Worm (Caenorhabditis elegans) whole organism, early embryonic: ENCODE data around the gene enol-1.

ENCODE experiments used
- B0310.2 ChIP-seq: sonication (generic microtip); optimal IDR thresholded peaks from 2 replicates; lab custom pipeline; 2016; ENCODE audit warnings: mild to moderate bottlenecking, missing genetic modification characterization, missing compliant biosample characterization
- F13C5.2 ChIP-seq: sonication (generic microtip); optimal IDR thresholded peaks from 2 replicates; lab custom pipeline; 2017; ENCODE audit warnings: mild to moderate bottlenecking, missing genetic modification characterization, inconsistent platforms, missing compliant biosample characterization
- aly-1 ChIP-seq: sonication (generic microtip); optimal IDR thresholded peaks from 2 replicates; lab custom pipeline; 2016; ENCODE audit warnings: missing genetic modification characterization, missing compliant biosample characterization
- ama-1 ChIP-seq: fragments of 150-350 bp; optimal IDR thresholded peaks from 2 replicates; lab custom pipeline; 2014
- ceh-13 ChIP-seq: fragments of 200-800 bp; sonication (Bioruptor generic); optimal IDR thresholded peaks from 2 replicates; lab custom pipeline; 2018; ENCODE audit warnings: mild to moderate bottlenecking, missing genetic modification characterization, missing compliant biosample characterization
- ceh-36 ChIP-seq: sonication (generic microtip); optimal IDR thresholded peaks from 2 replicates; lab custom pipeline; 2016; ENCODE audit warnings: missing genetic modification characterization, inconsistent platforms, missing compliant biosample characterization
- ets-7 ChIP-seq: sonication (generic microtip); optimal IDR thresholded peaks from 2 replicates; lab custom pipeline; 2016; ENCODE audit warnings: missing genotype, missing genetic modification characterization, missing compliant biosample characterization
- flt-1 ChIP-seq: fragments of 200-800 bp; sonication (Bioruptor generic); IDR thresholded peaks from 2 replicates; pipeline ENCODE4 v1.3.6; 2022; ENCODE audit warnings: missing genetic modification characterization, missing compliant biosample characterization
- hmbx-1 ChIP-seq: sonication (generic microtip); optimal IDR thresholded peaks from 2 replicates; lab custom pipeline; 2016; ENCODE audit warnings: mild to moderate bottlenecking, missing genetic modification characterization, missing compliant biosample characterization
- hmg-4 ChIP-seq: fragments of 200-800 bp; sonication (Bioruptor generic); optimal IDR thresholded peaks from 2 replicates; lab custom pipeline; 2018; ENCODE audit warnings: mild to moderate bottlenecking, missing genetic modification characterization, missing compliant biosample characterization
- hnd-1 ChIP-seq: sonication (generic microtip); optimal IDR thresholded peaks from 2 replicates; lab custom pipeline; 2016; ENCODE audit warnings: missing genetic modification characterization, missing compliant biosample characterization
- pes-1 ChIP-seq: fragments of 200-800 bp; sonication (Bioruptor generic); IDR thresholded peaks from 2 replicates; pipeline ENCODE4 v1.3.6; 2022; ENCODE audit warnings: missing genetic modification reagents, missing genetic modification characterization, missing compliant biosample characterization
- scrt-1 ChIP-seq: fragments of 200-800 bp; sonication (Bioruptor generic); IDR thresholded peaks from 2 replicates; pipeline ENCODE4 v1.3.6; 2022; ENCODE audit warnings: missing genetic modification characterization, missing compliant biosample characterization
- sea-1 ChIP-seq: fragments of 200-800 bp; sonication (Bioruptor generic); conservative IDR thresholded peaks from 2 replicates; pipeline ENCODE4 v1.3.6; 2022; ENCODE audit warnings: missing genetic modification characterization, missing compliant biosample characterization
- tbx-11 ChIP-seq: fragments of 200-800 bp; sonication (Bioruptor generic); IDR thresholded peaks from 2 replicates; pipeline ENCODE4 v1.3.6; 2022; ENCODE audit warnings: missing genetic modification characterization, missing compliant biosample characterization
- tbx-37 ChIP-seq: fragments of 200-800 bp; sonication (Bioruptor generic); conservative IDR thresholded peaks from 2 replicates; pipeline ENCODE4 v1.3.6; 2022; ENCODE audit warnings: missing genetic modification reagents, missing genetic modification characterization, missing compliant biosample characterization
- tra-4 ChIP-seq: sonication (generic microtip); optimal IDR thresholded peaks from 2 replicates; lab custom pipeline; 2017; ENCODE audit warnings: missing genetic modification characterization, missing compliant biosample characterization

Gene enol-1

ce11 chrII:8951270-8951669, 20.5 kb downstream of the enol-1 start:
- TF ChIP-seq ceh-36 (tag; lab: Kevin White, UChicago) = no peak

- TF ChIP-seq sea-1 = no peak
- TF ChIP-seq ceh-36 (tag; lab: Kevin White, UChicago) = no peak
- TF ChIP-seq ama-1 (lab: Kevin White, UChicago) = no peak
- no peak for TF ChIP-seq hmg-4 (GFP tag; lab: Kevin White, UChicago)
- TF ChIP-seq hmbx-1 (tag; lab: Kevin White, UChicago) = no peak
- no peak for TF ChIP-seq aly-1
- TF ChIP-seq flt-1 (GFP tag; lab: Robert Waterston, UW) = no peak
Observed at ce11 chrII:8953703-8954102, 22.9 kb downstream of the enol-1 start.

- no peak for TF ChIP-seq ceh-13 (GFP tag; lab: Kevin White, UChicago)
- no peak for TF ChIP-seq hmg-4 (GFP tag; lab: Kevin White, UChicago)
- no peak for TF ChIP-seq sea-1
- no peak for TF ChIP-seq tra-4 (tag; lab: Kevin White, UChicago)
Observed at ce11 chrII:8956896-8957295, 26.1 kb downstream of the enol-1 start.

ce11 chrII:8959081-8959480, 28.3 kb downstream of the enol-1 start:
- no peak for TF ChIP-seq hmg-4 (GFP tag; lab: Kevin White, UChicago)
- no peak for TF ChIP-seq hmbx-1 (tag; lab: Kevin White, UChicago)

ce11 chrII:8960414-8960813, 29.6 kb downstream of the enol-1 start, which contains the start of gene cal-2:
TSS of gene cal-2 (plus strand) at chrII:8960714.
- TF ChIP-seq ceh-13 (GFP tag; lab: Kevin White, UChicago) (no peak), tra-4 (tag; lab: Kevin White, UChicago) (no peak), aly-1 (no peak)

ce11 chrII:8961450-8961849, 30.7 kb downstream of the enol-1 start:
- TF ChIP-seq B0310.2 (tag; lab: Kevin White, UChicago) (no peak), tbx-37 (GFP tag; lab: Robert Waterston, UW) (no peak), hmg-4 (GFP tag; lab: Kevin White, UChicago) (no peak), tra-4 (tag; lab: Kevin White, UChicago) (no peak), pes-1 (GFP tag; lab: Robert Waterston, UW) (no peak), ama-1 (lab: Kevin White, UChicago) (no peak), hmbx-1 (tag; lab: Kevin White, UChicago) (no peak), hnd-1 (tag; lab: Kevin White, UChicago) (no peak), ceh-36 (tag; lab: Kevin White, UChicago) (no peak), ets-7 (tag; lab: Kevin White, UChicago) (no peak), ceh-13 (GFP tag; lab: Kevin White, UChicago) (no peak), flt-1 (GFP tag; lab: Robert Waterston, UW) (no peak), tbx-11 (GFP tag; lab: Robert Waterston, UW) (no peak), scrt-1 (GFP tag; lab: Robert Waterston, UW) (no peak), sea-1 (no peak), F13C5.2 (tag; lab: Kevin White, UChicago) (no peak), aly-1 (no peak)

- TF ChIP-seq hnd-1 (tag; lab: Kevin White, UChicago) = no peak
- no peak for TF ChIP-seq tbx-11 (GFP tag; lab: Robert Waterston, UW)
- TF ChIP-seq scrt-1 (GFP tag; lab: Robert Waterston, UW) = no peak
- TF ChIP-seq ceh-36 (tag; lab: Kevin White, UChicago) = no peak
- no peak for TF ChIP-seq tbx-37 (GFP tag; lab: Robert Waterston, UW)
Observed at ce11 chrII:8962206-8962605, 31.4 kb downstream of the enol-1 start.

- TF ChIP-seq F13C5.2 (tag; lab: Kevin White, UChicago) = no peak
- TF ChIP-seq hmg-4 (GFP tag; lab: Kevin White, UChicago) = no peak
- TF ChIP-seq tbx-37 (GFP tag; lab: Robert Waterston, UW) = no peak
- no peak for TF ChIP-seq hmbx-1 (tag; lab: Kevin White, UChicago)
- no peak for TF ChIP-seq ama-1 (lab: Kevin White, UChicago)
- no peak for TF ChIP-seq ets-7 (tag; lab: Kevin White, UChicago)
- TF ChIP-seq tra-4 (tag; lab: Kevin White, UChicago) = no peak
- no peak for TF ChIP-seq pes-1 (GFP tag; lab: Robert Waterston, UW)
- no peak for TF ChIP-seq flt-1 (GFP tag; lab: Robert Waterston, UW)
- no peak for TF ChIP-seq sea-1
- no peak for TF ChIP-seq ceh-36 (tag; lab: Kevin White, UChicago)
- TF ChIP-seq aly-1 = no peak
- no peak for TF ChIP-seq scrt-1 (GFP tag; lab: Robert Waterston, UW)
- no peak for TF ChIP-seq tbx-11 (GFP tag; lab: Robert Waterston, UW)
- TF ChIP-seq ceh-13 (GFP tag; lab: Kevin White, UChicago) = no peak
- TF ChIP-seq B0310.2 (tag; lab: Kevin White, UChicago) = no peak
- no peak for TF ChIP-seq hnd-1 (tag; lab: Kevin White, UChicago)
Observed at ce11 chrII:8964049-8964448, 33.3 kb downstream of the enol-1 start, which contains the start of gene sftd-3. TSS of gene sftd-3 (minus strand) at chrII:8964149.

- TF ChIP-seq scrt-1 (GFP tag; lab: Robert Waterston, UW) = no peak
- TF ChIP-seq ama-1 (lab: Kevin White, UChicago) = no peak
- TF ChIP-seq sea-1 = no peak
- no peak for TF ChIP-seq B0310.2 (tag; lab: Kevin White, UChicago)
- TF ChIP-seq flt-1 (GFP tag; lab: Robert Waterston, UW) = no peak
- TF ChIP-seq hnd-1 (tag; lab: Kevin White, UChicago) = no peak
- TF ChIP-seq pes-1 (GFP tag; lab: Robert Waterston, UW) = no peak
- no peak for TF ChIP-seq hmbx-1 (tag; lab: Kevin White, UChicago)
- no peak for TF ChIP-seq hmg-4 (GFP tag; lab: Kevin White, UChicago)
- no peak for TF ChIP-seq aly-1
- no peak for TF ChIP-seq ceh-13 (GFP tag; lab: Kevin White, UChicago)
- no peak for TF ChIP-seq tra-4 (tag; lab: Kevin White, UChicago)
Observed at ce11 chrII:8964835-8965234, 34.0 kb downstream of the enol-1 start, which contains the start of the genes ndub-3 and C18E9.2. TSS of gene ndub-3 (minus strand) at chrII:8964890. TSS of gene C18E9.2 (plus strand) at chrII:8965006.
